Fruit fly (Drosophila melanogaster) whole organism, embryonic: ENCODE data around the gene I-2.

Experiments
- Ada2b ChIP-seq: fragments of 200-800 bp; sonication (Bioruptor generic); IDR thresholded peaks from 2 replicates; pipeline ENCODE4 v1.3.6; 2022; ENCODE audit warnings: missing biosample characterization, missing genetic modification characterization
- BEAF-32 ChIP-seq: fragments of 200-800 bp; sonication (Bioruptor generic); optimal IDR thresholded peaks from 3 replicates; lab custom pipeline; 2017; ENCODE audit warnings: missing biosample characterization, missing genetic modification characterization, mild to moderate bottlenecking, moderate library complexity, missing genetic modification reagents
- CG10654 ChIP-seq: fragments of 200-800 bp; sonication (Bioruptor generic); optimal IDR thresholded peaks from 2 replicates; lab custom pipeline; 2016; ENCODE audit warnings: missing biosample characterization, missing genetic modification characterization
- CG11085 ChIP-seq: fragments of 200-800 bp; sonication (Bioruptor generic); IDR thresholded peaks from 2 replicates; pipeline ENCODE4 v1.3.6; 2022; ENCODE audit warnings: missing biosample characterization, missing genetic modification characterization
- CG11504 ChIP-seq: fragments of 200-800 bp; sonication (Bioruptor generic); optimal IDR thresholded peaks from 3 replicates; lab custom pipeline; 2019; ENCODE audit warnings: missing biosample characterization, mild to moderate bottlenecking, missing genetic modification characterization, moderate library complexity
- CG13775 ChIP-seq: fragments of 200-800 bp; sonication (Bioruptor generic); optimal IDR thresholded peaks from 3 replicates; lab custom pipeline; 2017; ENCODE audit warnings: missing biosample characterization, mild to moderate bottlenecking, missing genetic modification characterization
- CG14014 ChIP-seq: fragments of 200-800 bp; sonication (Bioruptor generic); IDR thresholded peaks from 2 replicates; pipeline ENCODE4 v1.3.6; 2022; ENCODE audit warnings: missing biosample characterization, missing genetic modification characterization
- CG15269 ChIP-seq: fragments of 200-800 bp; sonication (Bioruptor generic); optimal IDR thresholded peaks from 2 replicates; lab custom pipeline; 2018; ENCODE audit warnings: missing biosample characterization, mild to moderate bottlenecking, missing genetic modification characterization, moderate library complexity
- CG15601 ChIP-seq: fragments of 200-800 bp; sonication (Bioruptor generic); optimal IDR thresholded peaks from 3 replicates; lab custom pipeline; 2019; ENCODE audit warnings: missing biosample characterization, mild to moderate bottlenecking, missing genetic modification characterization, moderate library complexity
- CG17359 ChIP-seq: fragments of 200-800 bp; sonication (Bioruptor generic); optimal IDR thresholded peaks from 3 replicates; lab custom pipeline; 2018; ENCODE audit warnings: missing biosample characterization, mild to moderate bottlenecking, missing genetic modification characterization, moderate library complexity
- CG17361 ChIP-seq: fragments of 200-800 bp; sonication (Bioruptor generic); IDR thresholded peaks from 3 replicates; pipeline ENCODE4 v1.3.6; 2022; ENCODE audit warnings: missing biosample characterization, missing genetic modification characterization
- CG17612 ChIP-seq: fragments of 200-800 bp; sonication (Bioruptor generic); IDR thresholded peaks from 2 replicates; pipeline ENCODE4 v1.3.6; 2022; ENCODE audit warnings: missing biosample characterization, missing genetic modification characterization
- CG2116 ChIP-seq: fragments of 200-800 bp; sonication (Bioruptor generic); optimal IDR thresholded peaks from 3 replicates; lab custom pipeline; 2018; ENCODE audit warnings: missing biosample characterization, mild to moderate bottlenecking, missing genetic modification characterization
- CG30431 ChIP-seq: fragments of 200-800 bp; sonication (Bioruptor generic); optimal IDR thresholded peaks from 2 replicates; lab custom pipeline; 2017; ENCODE audit warnings: missing biosample characterization, missing genetic modification characterization
- CG32532 ChIP-seq: fragments of 200-800 bp; sonication (Bioruptor generic); IDR thresholded peaks from 2 replicates; pipeline ENCODE4 v1.3.6; 2022; ENCODE audit warnings: missing biosample characterization, missing genetic modification characterization
- CG4360 ChIP-seq: fragments of 200-800 bp; sonication (Bioruptor generic); IDR thresholded peaks from 2 replicates; pipeline ENCODE4 v1.3.6; 2022; ENCODE audit warnings: missing biosample characterization, missing genetic modification characterization
- CG6791 ChIP-seq: fragments of 200-800 bp; sonication (Bioruptor generic); IDR thresholded peaks from 3 replicates; pipeline ENCODE4 v1.3.6; 2022; ENCODE audit warnings: missing biosample characterization, missing genetic modification characterization; ENCODE audit not compliant: partially characterized antibody
- Camta ChIP-seq: fragments of 200-800 bp; sonication (Bioruptor generic); optimal IDR thresholded peaks from 2 replicates; lab custom pipeline; 2016; ENCODE audit warnings: missing biosample characterization, missing genetic modification characterization
- CoRest ChIP-seq: fragments of 200-800 bp; sonication (Bioruptor generic); optimal IDR thresholded peaks from 3 replicates; lab custom pipeline; 2018; ENCODE audit warnings: missing biosample characterization, mild to moderate bottlenecking, missing genetic modification characterization, moderate library complexity
- Dek ChIP-seq: fragments of 200-800 bp; sonication (Bioruptor generic); optimal IDR thresholded peaks from 3 replicates; lab custom pipeline; 2019; ENCODE audit warnings: missing biosample characterization, mild to moderate bottlenecking, missing genetic modification characterization, moderate library complexity
- ERR ChIP-seq: fragments of 200-800 bp; sonication (Bioruptor generic); optimal IDR thresholded peaks from 2 replicates; lab custom pipeline; 2016; ENCODE audit warnings: missing biosample characterization, missing genetic modification characterization
- Jarid2 ChIP-seq: fragments of 200-800 bp; sonication (Bioruptor generic); optimal IDR thresholded peaks from 3 replicates; lab custom pipeline; 2017; ENCODE audit warnings: mild to moderate bottlenecking, missing biosample characterization, missing genetic modification reagents, missing genetic modification characterization
- Max ChIP-seq: fragments of 200-800 bp; sonication (Bioruptor generic); optimal IDR thresholded peaks from 2 replicates; lab custom pipeline; 2016; ENCODE audit warnings: missing biosample characterization, mild to moderate bottlenecking, missing genetic modification characterization
- NFAT ChIP-seq: fragments of 200-800 bp; sonication (Bioruptor generic); IDR thresholded peaks from 2 replicates; pipeline ENCODE4 v1.3.6; 2022; ENCODE audit warnings: missing biosample characterization, missing genetic modification characterization
- NfI ChIP-seq: fragments of 200-800 bp; sonication (Bioruptor generic); optimal IDR thresholded peaks from 3 replicates; lab custom pipeline; 2018; ENCODE audit warnings: missing biosample characterization, mild to moderate bottlenecking, missing genetic modification characterization, moderate library complexity
- PHDP ChIP-seq: fragments of 200-800 bp; sonication (Bioruptor generic); optimal IDR thresholded peaks from 3 replicates; lab custom pipeline; 2018; ENCODE audit warnings: missing biosample characterization, mild to moderate bottlenecking, missing genetic modification characterization, moderate library complexity
- Sry-δ ChIP-seq: fragments of 200-800 bp; sonication (Bioruptor generic); optimal IDR thresholded peaks from 2 replicates; lab custom pipeline; 2016; ENCODE audit warnings: missing biosample characterization, missing genetic modification characterization
- ara ChIP-seq: fragments of 200-800 bp; sonication (Bioruptor generic); IDR thresholded peaks from 2 replicates; pipeline ENCODE4 v1.3.6; 2022; ENCODE audit warnings: missing biosample characterization, missing genetic modification characterization
- cas ChIP-seq: fragments of 200-800 bp; sonication (Bioruptor generic); IDR thresholded peaks from 2 replicates; pipeline ENCODE4 v1.3.6; 2022; ENCODE audit warnings: missing biosample characterization, missing genetic modification characterization
- caup ChIP-seq: fragments of 200-800 bp; sonication (Bioruptor generic); optimal IDR thresholded peaks from 3 replicates; lab custom pipeline; 2017; ENCODE audit warnings: missing biosample characterization, mild to moderate bottlenecking, missing genetic modification characterization, moderate library complexity; ENCODE audit not compliant: severe bottlenecking
- ci ChIP-seq: fragments of 200-800 bp; sonication (Bioruptor generic); IDR thresholded peaks from 3 replicates; pipeline ENCODE4 v1.3.6; 2022; ENCODE audit warnings: missing biosample characterization, missing genetic modification characterization
- crp ChIP-seq, 2 experiments: fragments of 200-800 bp; sonication (Bioruptor generic); optimal IDR thresholded peaks; 2 replicates in 1 of 2; 3 replicates in 1 of 2; lab custom pipeline; 2017; ENCODE audit warnings: missing biosample characterization in 2 of 2, missing genetic modification characterization in 2 of 2, mild to moderate bottlenecking in 1 of 2, moderate library complexity in 1 of 2
- fd64A ChIP-seq: fragments of 200-800 bp; sonication (Bioruptor generic); optimal IDR thresholded peaks from 3 replicates; lab custom pipeline; 2018; ENCODE audit warnings: missing biosample characterization, mild to moderate bottlenecking, missing genetic modification characterization
- fd96Cb ChIP-seq: fragments of 200-800 bp; sonication (Bioruptor generic); optimal IDR thresholded peaks from 2 replicates; lab custom pipeline; 2018; ENCODE audit warnings: missing biosample characterization, mild to moderate bottlenecking, missing genetic modification characterization, moderate library complexity
- hbn ChIP-seq: fragments of 200-800 bp; sonication (Bioruptor generic); IDR thresholded peaks from 2 replicates; pipeline ENCODE4 v1.3.6; 2022; ENCODE audit warnings: missing biosample characterization, missing genetic modification characterization; ENCODE audit not compliant: partially characterized antibody
- her ChIP-seq: fragments of 200-800 bp; sonication (Bioruptor generic); optimal IDR thresholded peaks from 2 replicates; lab custom pipeline; 2016; ENCODE audit warnings: missing biosample characterization, missing genetic modification characterization
- lilli ChIP-seq: fragments of 200-800 bp; sonication (Bioruptor generic); optimal IDR thresholded peaks from 3 replicates; lab custom pipeline; 2016; ENCODE audit warnings: missing biosample characterization, missing genetic modification characterization
- mam ChIP-seq: fragments of 200-800 bp; sonication (Bioruptor generic); optimal IDR thresholded peaks from 3 replicates; lab custom pipeline; 2016; ENCODE audit warnings: missing biosample characterization, missing genetic modification characterization
- nmo ChIP-seq: fragments of 200-800 bp; sonication (Bioruptor generic); optimal IDR thresholded peaks from 2 replicates; lab custom pipeline; 2018; ENCODE audit warnings: missing biosample characterization, mild to moderate bottlenecking, missing genetic modification characterization, moderate library complexity
- repo ChIP-seq: fragments of 200-800 bp; sonication (Bioruptor generic); optimal IDR thresholded peaks from 2 replicates; lab custom pipeline; 2016; ENCODE audit warnings: missing biosample characterization, missing genetic modification characterization
- row ChIP-seq: fragments of 200-800 bp; sonication (Bioruptor generic); IDR thresholded peaks from 3 replicates; pipeline ENCODE4 v1.3.6; 2022; ENCODE audit warnings: missing biosample characterization, missing genetic modification characterization
- shn ChIP-seq: fragments of 200-800 bp; sonication (Bioruptor generic); optimal IDR thresholded peaks from 3 replicates; lab custom pipeline; 2016; ENCODE audit warnings: missing biosample characterization, missing genetic modification characterization
- slp2 ChIP-seq: fragments of 200-800 bp; sonication (Bioruptor generic); optimal IDR thresholded peaks from 2 replicates; lab custom pipeline; 2016; ENCODE audit warnings: missing biosample characterization, missing genetic modification characterization
- sna ChIP-seq: fragments of 200-800 bp; sonication (Bioruptor generic); IDR thresholded peaks from 2 replicates; pipeline ENCODE4 v1.3.6; 2022; ENCODE audit warnings: missing biosample characterization, missing genetic modification characterization; ENCODE audit not compliant: partially characterized antibody
- usp ChIP-seq: fragments of >200 bp; optimal IDR thresholded peaks from 2 replicates; lab custom pipeline; 2017; ENCODE audit warnings: missing biosample characterization, missing genetic modification characterization
- vnd ChIP-seq: fragments of 200-800 bp; sonication (Bioruptor generic); IDR thresholded peaks from 3 replicates; pipeline ENCODE4 v1.3.6; 2022; ENCODE audit warnings: missing biosample characterization, missing genetic modification characterization; ENCODE audit not compliant: partially characterized antibody
- wek ChIP-seq: fragments of 200-800 bp; sonication (Bioruptor generic); optimal IDR thresholded peaks from 3 replicates; lab custom pipeline; 2018; ENCODE audit warnings: missing biosample characterization, mild to moderate bottlenecking, missing genetic modification characterization, moderate library complexity
- zen2 ChIP-seq: fragments of 200-800 bp; sonication (Bioruptor generic); IDR thresholded peaks from 3 replicates; pipeline ENCODE4 v1.3.6; 2022; ENCODE audit warnings: missing biosample characterization, missing genetic modification characterization; ENCODE audit not compliant: partially characterized antibody
- zfh1 ChIP-seq: fragments of 200-800 bp; sonication (Bioruptor generic); IDR thresholded peaks from 3 replicates; pipeline ENCODE4 v1.3.6; 2022; ENCODE audit warnings: missing biosample characterization, missing genetic modification characterization

I-2 gene

DNA sequence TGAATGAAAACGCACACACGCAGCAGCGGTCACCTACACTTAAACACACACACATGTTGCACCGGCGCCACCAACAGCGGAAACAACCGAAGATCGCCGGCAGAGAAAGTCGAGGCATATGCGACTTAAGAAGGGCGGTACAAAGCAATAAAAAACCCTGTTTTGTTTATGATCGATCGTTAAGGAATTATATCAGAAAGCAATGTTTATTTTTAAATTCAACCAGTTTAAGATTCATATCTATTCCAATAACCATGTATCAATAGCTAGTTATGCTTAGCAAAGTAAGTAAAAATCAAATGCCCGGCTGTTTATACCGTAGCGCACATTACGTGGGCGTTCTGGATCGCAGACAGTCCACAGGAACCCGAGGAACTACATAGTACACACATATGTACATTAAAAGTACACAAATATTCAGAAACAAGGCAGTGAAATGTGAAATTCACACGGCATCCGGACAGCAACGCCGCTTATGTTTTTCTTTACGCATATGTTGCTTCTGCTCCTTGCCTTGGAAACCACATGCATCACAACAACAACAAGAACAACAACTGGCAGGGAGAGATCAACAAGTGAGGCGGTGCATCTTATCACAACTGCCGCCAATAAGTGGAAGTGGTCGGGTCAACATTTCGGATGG is 19.3 kb upstream of the I-2 start (continued):
- TF ChIP-seq caup (peak; percentile 92), shn (peak; percentile 97), row (GFP tag; lab: Robert Waterston, UW) (peak; percentile 98), crp (GFP tag; optimal IDR thresholded peaks at IDR 0.05; lab: Kevin White, UChicago) (peak; percentile 12 to 67), mam (GFP tag; lab: Kevin White, UChicago) (peak; percentile 94), CG6791 (GFP tag; lab: Robert Waterston, UW) (no peak), CG17359 (tag; lab: Kevin White, UChicago) (peak; percentile 99), CG15269 (tag; lab: Kevin White, UChicago) (peak; percentile 92), NfI (GFP tag; lab: Kevin White, UChicago) (peak; percentile 89), CG11504 (tag; lab: Kevin White, UChicago) (peak; percentile 97), cas (GFP tag; lab: Robert Waterston, UW) (peak; percentile 73), CG17612 (GFP tag; lab: Robert Waterston, UW) (peak; percentile 92), CG13775 (GFP tag; lab: Kevin White, UChicago) (peak; percentile 95), usp (GFP tag; lab: Kevin White, UChicago) (no peak), CG15601 (tag; lab: Kevin White, UChicago) (peak; percentile 96), fd64A (GFP tag; lab: Kevin White, UChicago) (peak; percentile 98), CG14014 (GFP tag; lab: Robert Waterston, UW) (peak; percentile 96), zfh1 (GFP tag; lab: Robert Waterston, UW) (peak; percentile 99), CG11085 (GFP tag; lab: Robert Waterston, UW) (peak; percentile 90), CG4360 (GFP tag; lab: Robert Waterston, UW) (peak; percentile 96), hbn (GFP tag; lab: Robert Waterston, UW) (no peak), ara (GFP tag; lab: Robert Waterston, UW) (peak; percentile 99), BEAF-32 (GFP tag; lab: Kevin White, UChicago) (no peak), zen2 (GFP tag; lab: Robert Waterston, UW) (no peak), Ada2b (GFP tag; lab: Robert Waterston, UW) (peak; percentile 94), slp2 (GFP tag; lab: Kevin White, UChicago) (peak; percentile 96), Dek (peak; percentile 92), CG2116 (GFP tag; lab: Kevin White, UChicago) (peak; percentile 60), vnd (GFP tag; lab: Robert Waterston, UW) (no peak), PHDP (tag; lab: Kevin White, UChicago) (peak; percentile 93), CG30431 (peak; percentile 97), nmo (peak; percentile 98), Camta (GFP tag; lab: Kevin White, UChicago) (peak; percentile 96), CG17361 (GFP tag; lab: Robert Waterston, UW) (peak; percentile 85), fd96Cb (tag; lab: Kevin White, UChicago) (peak; percentile 99), Max (peak; percentile 98), CG32532 (GFP tag; lab: Robert Waterston, UW) (peak; percentile 94), her (GFP tag; lab: Kevin White, UChicago) (peak; percentile 94), NFAT (peak; percentile 90), CG10654 (GFP tag; lab: Kevin White, UChicago) (peak; percentile 98), CoRest (tag; lab: Kevin White, UChicago) (peak; percentile 97), sna (no peak), lilli (peak; percentile 96), Jarid2 (GFP tag; lab: Kevin White, UChicago) (peak; percentile 86), wek (GFP tag; lab: Kevin White, UChicago) (peak; percentile 87), ERR (peak; percentile 97), repo (GFP tag; lab: Kevin White, UChicago) (peak; percentile 97), ci (GFP tag; lab: Robert Waterston, UW) (peak; percentile 99), Sry-δ (GFP tag; lab: Kevin White, UChicago) (peak; percentile 74)
